Worm (Caenorhabditis elegans) whole organism, L2 larva: ENCODE measurements around the gene Y39E4B.13.

Experiments used
- C34F6.9 ChIP-seq: fragments of 150-350 bp; optimal IDR thresholded peaks from 2 replicates; lab custom pipeline; 2014; ENCODE audit warnings: missing biosample characterization, missing genetic modification characterization
- F13H6.1 ChIP-seq: sonication (generic microtip); optimal IDR thresholded peaks from 2 replicates; lab custom pipeline; 2016; ENCODE audit warnings: missing genetic modification characterization, missing compliant biosample characterization
- R02D3.7 ChIP-seq: fragments of 150-350 bp; optimal IDR thresholded peaks from 2 replicates; lab custom pipeline; 2014; ENCODE audit warnings: missing biosample characterization, missing genetic modification characterization
- Y55F3AM.14 ChIP-seq: fragments of 200-800 bp; sonication (Bioruptor generic); optimal IDR thresholded peaks from 2 replicates; lab custom pipeline; 2018; ENCODE audit warnings: mild to moderate bottlenecking, missing genetic modification characterization, missing compliant biosample characterization
- ZK546.5 ChIP-seq: sonication (generic microtip); optimal IDR thresholded peaks from 2 replicates; lab custom pipeline; 2017; ENCODE audit warnings: missing biosample characterization, missing genetic modification characterization
- alr-1 ChIP-seq: fragments of 150-350 bp; optimal IDR thresholded peaks from 2 replicates; lab custom pipeline; 2014; ENCODE audit warnings: missing biosample characterization, missing genetic modification characterization
- aly-2 ChIP-seq: fragments of 150-350 bp; optimal IDR thresholded peaks from 2 replicates; lab custom pipeline; 2014; ENCODE audit warnings: missing biosample characterization, missing genetic modification characterization
- ama-1 ChIP-seq: fragments of 150-350 bp; optimal IDR thresholded peaks from 2 replicates; lab custom pipeline; 2018; ENCODE audit warnings: inconsistent platforms
- blmp-1 ChIP-seq: sonication (generic microtip); optimal IDR thresholded peaks from 2 replicates; lab custom pipeline; 2017; ENCODE audit warnings: missing genetic modification characterization, mild to moderate bottlenecking, missing compliant biosample characterization, antibody characterized with exemption, moderate library complexity; ENCODE audit not compliant: insufficient read depth
- ceh-82 ChIP-seq: fragments of 150-350 bp; optimal IDR thresholded peaks from 2 replicates; lab custom pipeline; 2014; ENCODE audit warnings: missing biosample characterization, missing genetic modification characterization
- crh-2 ChIP-seq: sonication (generic microtip); optimal IDR thresholded peaks from 2 replicates; lab custom pipeline; 2017; ENCODE audit warnings: missing biosample characterization, missing genetic modification characterization
- dmd-4 ChIP-seq: sonication (generic microtip); optimal IDR thresholded peaks from 2 replicates; lab custom pipeline; 2017; ENCODE audit warnings: missing biosample characterization, missing genetic modification characterization
- egl-27 ChIP-seq: sonication (generic microtip); optimal IDR thresholded peaks from 3 replicates; lab custom pipeline; 2017; ENCODE audit warnings: missing biosample characterization, missing genetic modification reagents, missing genetic modification characterization
- fos-1 ChIP-seq: fragments of 150-350 bp; optimal IDR thresholded peaks from 2 replicates; lab custom pipeline; 2014; ENCODE audit warnings: missing biosample characterization, missing genetic modification characterization
- gmeb-1 ChIP-seq: fragments of 150-350 bp; optimal IDR thresholded peaks from 2 replicates; lab custom pipeline; 2014; ENCODE audit warnings: missing biosample characterization, missing genetic modification characterization
- lin-11 ChIP-seq: fragments of 150-350 bp; sonication (generic microtip); optimal IDR thresholded peaks from 2 replicates; lab custom pipeline; 2014; ENCODE audit warnings: missing biosample characterization, missing genetic modification characterization, inconsistent platforms, mixed read lengths
- lin-13 ChIP-seq: fragments of 150-350 bp; optimal IDR thresholded peaks from 2 replicates; lab custom pipeline; 2014; ENCODE audit warnings: missing biosample characterization, missing genetic modification reagents, missing genetic modification characterization
- lin-39 ChIP-seq: fragments of 150-350 bp; optimal IDR thresholded peaks from 2 replicates; lab custom pipeline; 2014; ENCODE audit warnings: missing biosample characterization, missing genetic modification reagents, missing genetic modification characterization
- lsy-2 ChIP-seq, 2 experiments: fragments of 150-350 bp in 1 of 2; sonication (generic microtip) in 1 of 2; optimal IDR thresholded peaks; 2 replicates each; lab custom pipeline; 2014 to 2017; ENCODE audit warnings: missing biosample characterization in 2 of 2, missing genetic modification characterization in 2 of 2
- mab-5 ChIP-seq: fragments of 150-350 bp; optimal IDR thresholded peaks from 2 replicates; lab custom pipeline; 2014; ENCODE audit warnings: missing biosample characterization, missing genetic modification characterization
- mbf-1 ChIP-seq: sonication (generic microtip); optimal IDR thresholded peaks from 2 replicates; lab custom pipeline; 2017; ENCODE audit warnings: missing biosample characterization, missing genetic modification characterization
- mdl-1 ChIP-seq, 2 experiments: fragments of 150-350 bp in 1 of 2; sonication (generic microtip) in 1 of 2; optimal IDR thresholded peaks; 2 replicates each; lab custom pipeline; 2017; ENCODE audit warnings: missing biosample characterization in 2 of 2, missing genetic modification characterization in 2 of 2
- nhr-10 ChIP-seq: sonication (generic microtip); optimal IDR thresholded peaks from 2 replicates; lab custom pipeline; 2017; ENCODE audit warnings: missing biosample characterization, missing genetic modification characterization
- nhr-11 ChIP-seq: fragments of 150-350 bp; optimal IDR thresholded peaks from 2 replicates; lab custom pipeline; 2014; ENCODE audit warnings: missing biosample characterization, missing genetic modification characterization
- nhr-12 ChIP-seq: fragments of 150-350 bp; optimal IDR thresholded peaks from 2 replicates; lab custom pipeline; 2014; ENCODE audit warnings: missing biosample characterization, missing genetic modification characterization
- nhr-129 ChIP-seq: fragments of 150-350 bp; optimal IDR thresholded peaks from 2 replicates; lab custom pipeline; 2014; ENCODE audit warnings: missing biosample characterization, missing genetic modification characterization
- nhr-21 ChIP-seq: fragments of 150-350 bp; optimal IDR thresholded peaks from 2 replicates; lab custom pipeline; 2014; ENCODE audit warnings: missing biosample characterization, missing genetic modification characterization
- nhr-237 ChIP-seq: fragments of 150-350 bp; optimal IDR thresholded peaks from 2 replicates; lab custom pipeline; 2014; ENCODE audit warnings: missing biosample characterization, missing genetic modification characterization
- nhr-25 ChIP-seq: fragments of 150-350 bp; sonication (generic microtip); optimal IDR thresholded peaks from 3 replicates; lab custom pipeline; 2014; ENCODE audit warnings: missing biosample characterization, missing genetic modification characterization
- nhr-6 ChIP-seq: fragments of 150-350 bp; optimal IDR thresholded peaks from 2 replicates; lab custom pipeline; 2014; ENCODE audit warnings: missing biosample characterization, missing genetic modification characterization
- nhr-77 ChIP-seq: fragments of 150-350 bp; optimal IDR thresholded peaks from 2 replicates; lab custom pipeline; 2014; ENCODE audit warnings: missing biosample characterization, missing genetic modification characterization
- peb-1 ChIP-seq: fragments of 150-350 bp; optimal IDR thresholded peaks from 2 replicates; lab custom pipeline; 2014; ENCODE audit warnings: missing biosample characterization, missing genetic modification characterization
- sem-4 ChIP-seq: fragments of 150-350 bp; optimal IDR thresholded peaks from 2 replicates; lab custom pipeline; 2014; ENCODE audit warnings: missing biosample characterization, missing genetic modification reagents, missing genetic modification characterization
- skn-1 ChIP-seq: sonication (generic microtip); optimal IDR thresholded peaks from 2 replicates; lab custom pipeline; 2017; ENCODE audit warnings: missing biosample characterization, missing genetic modification characterization
- sma-3 ChIP-seq: sonication (generic microtip); optimal IDR thresholded peaks from 2 replicates; lab custom pipeline; 2016; ENCODE audit warnings: missing genetic modification reagents, missing genetic modification characterization, missing compliant biosample characterization
- sma-9 ChIP-seq, 2 experiments: fragments of 150-350 bp in 1 of 2; sonication (generic microtip) in 1 of 2; optimal IDR thresholded peaks; 2 replicates each; lab custom pipeline; 2014 to 2016; ENCODE audit warnings: missing genetic modification characterization in 2 of 2, mild to moderate bottlenecking in 1 of 2, missing biosample characterization in 1 of 2, missing compliant biosample characterization in 1 of 2, missing genetic modification reagents in 1 of 2, moderate library complexity in 1 of 2
- snpc-4 ChIP-seq: fragments of 150-350 bp; optimal IDR thresholded peaks from 2 replicates; lab custom pipeline; 2014; ENCODE audit warnings: missing biosample characterization, missing genetic modification characterization
- unc-39 ChIP-seq: fragments of 150-350 bp; optimal IDR thresholded peaks from 2 replicates; lab custom pipeline; 2014; ENCODE audit warnings: missing biosample characterization, missing genetic modification characterization
- unc-55 ChIP-seq: fragments of 150-350 bp; sonication (generic microtip); optimal IDR thresholded peaks from 3 replicates; lab custom pipeline; 2014; ENCODE audit warnings: missing biosample characterization, missing genetic modification reagents, missing genetic modification characterization
- unc-62 ChIP-seq: fragments of 150-350 bp; optimal IDR thresholded peaks from 2 replicates; lab custom pipeline; 2014; ENCODE audit warnings: missing biosample characterization, missing genetic modification reagents, missing genetic modification characterization
- zag-1 ChIP-seq: fragments of 150-350 bp; optimal IDR thresholded peaks from 2 replicates; lab custom pipeline; 2014; ENCODE audit warnings: missing biosample characterization, missing genetic modification characterization
- ztf-11 ChIP-seq: sonication (generic microtip); optimal IDR thresholded peaks from 2 replicates; lab custom pipeline; 2017; ENCODE audit warnings: missing biosample characterization, missing genetic modification characterization
- ztf-4 ChIP-seq: fragments of 150-350 bp; optimal IDR thresholded peaks from 2 replicates; lab custom pipeline; 2014; ENCODE audit warnings: missing biosample characterization, missing genetic modification characterization

The Y39E4B.13 gene

ce11 chrIII:13067884-13068767 is 22.8 kb upstream of the Y39E4B.13 start:
- TF ChIP-seq nhr-25 (tag; lab: Kevin White, UChicago): peak; percentile 70
- TF ChIP-seq lsy-2 (tag; optimal IDR thresholded peaks at IDR 0.05; lab: Kevin White, UChicago): peak; percentile 56 to 87
- TF ChIP-seq ztf-11 (tag; lab: Kevin White, UChicago): no peak
- TF ChIP-seq peb-1: peak; percentile 13
- TF ChIP-seq ZK546.5 (tag; lab: Kevin White, UChicago): no peak
- TF ChIP-seq nhr-11: no peak
- TF ChIP-seq ceh-82 (tag; lab: Kevin White, UChicago): peak; percentile 42
- TF ChIP-seq skn-1 (tag; lab: Kevin White, UChicago): no peak
- TF ChIP-seq blmp-1 (tag; lab: Kevin White, UChicago): peak; percentile 20
- peak; percentile 97 for TF ChIP-seq unc-55
- no peak for TF ChIP-seq nhr-77 (tag; lab: Kevin White, UChicago)
- TF ChIP-seq C34F6.9: peak; percentile 95
- peak; percentile 78 for TF ChIP-seq fos-1 (tag; lab: Kevin White, UChicago)
- peak; percentile 89 for TF ChIP-seq lin-13
- TF ChIP-seq lin-39: peak; percentile 29
- peak; percentile 92 for TF ChIP-seq crh-2 (tag; lab: Kevin White, UChicago)
- peak; percentile 31 for TF ChIP-seq mab-5
- peak; percentile 83 to 90 for TF ChIP-seq mdl-1 (tag; optimal IDR thresholded peaks at IDR 0.05; lab: Kevin White, UChicago)
- no peak for TF ChIP-seq nhr-12 (tag; lab: Kevin White, UChicago)
- no peak for TF ChIP-seq unc-39 (tag; lab: Kevin White, UChicago)
- TF ChIP-seq dmd-4: no peak
- no peak for TF ChIP-seq aly-2 (tag; lab: Kevin White, UChicago)
- TF ChIP-seq nhr-237 (tag; lab: Kevin White, UChicago): no peak
- peak; percentile 66 for TF ChIP-seq sma-3 (GFP tag; lab: Kevin White, UChicago)
- TF ChIP-seq nhr-129: peak; percentile 93
- peak; percentile 58 for TF ChIP-seq nhr-6 (tag; lab: Kevin White, UChicago)
- peak; percentile 78 for TF ChIP-seq ztf-4 (tag; lab: Kevin White, UChicago)
- peak; percentile 92 for TF ChIP-seq sem-4 (tag; lab: Kevin White, UChicago)
- peak; percentile 94 for TF ChIP-seq zag-1 (tag; lab: Kevin White, UChicago)
- peak; percentile 65 for TF ChIP-seq nhr-21
- TF ChIP-seq sma-9 (GFP tag; optimal IDR thresholded peaks at IDR 0.05; lab: Kevin White, UChicago): peak; percentile 82
- TF ChIP-seq sma-9 (tag; optimal IDR thresholded peaks at IDR 0.05; lab: Kevin White, UChicago): no peak
- TF ChIP-seq snpc-4: peak; percentile 76
- TF ChIP-seq Y55F3AM.14 (GFP tag; lab: Kevin White, UChicago): peak; percentile 81
- TF ChIP-seq gmeb-1 (tag; lab: Kevin White, UChicago): peak; percentile 30
- TF ChIP-seq nhr-10: peak; percentile 6
- no peak for TF ChIP-seq mbf-1 (tag; lab: Kevin White, UChicago)
- peak; percentile 94 for TF ChIP-seq F13H6.1 (tag; lab: Kevin White, UChicago)
- peak; percentile 49 for TF ChIP-seq alr-1
- TF ChIP-seq R02D3.7 (tag; lab: Kevin White, UChicago): no peak
- peak; percentile 74 for TF ChIP-seq egl-27 (tag; lab: Kevin White, UChicago)
- peak; percentile 91 for TF ChIP-seq lin-11
- peak; percentile 80 for TF ChIP-seq ama-1
- no peak for TF ChIP-seq unc-62

- TF ChIP-seq mdl-1 (tag; optimal IDR thresholded peaks at IDR 0.05; lab: Kevin White, UChicago): no peak
- TF ChIP-seq nhr-129: no peak
- no peak for TF ChIP-seq fos-1 (tag; lab: Kevin White, UChicago)
- TF ChIP-seq nhr-10: no peak
- TF ChIP-seq peb-1: no peak
- TF ChIP-seq ama-1: peak; percentile 18
- TF ChIP-seq unc-62: no peak
- TF ChIP-seq mbf-1 (tag; lab: Kevin White, UChicago): no peak
These were observed 21.5 kb upstream of the Y39E4B.13 start for ce11 chrIII:13069416-13069815.
